Fruit fly (Drosophila melanogaster) whole organism, adult: ENCODE results near the gene CG42393.

Source experiments
- CG1620 ChIP-seq: fragments of 200-800 bp; sonication (Bioruptor generic); optimal IDR thresholded peaks from 2 replicates; lab custom pipeline; 2016; ENCODE audit warnings: missing biosample characterization, missing genetic modification characterization
- CG33017 ChIP-seq: fragments of 200-800 bp; sonication (Bioruptor generic); optimal IDR thresholded peaks from 2 replicates; lab custom pipeline; 2018; ENCODE audit warnings: missing biosample characterization, mild to moderate bottlenecking, missing genetic modification characterization, moderate library complexity
- CG5204 ChIP-seq: fragments of 200-800 bp; sonication (Bioruptor generic); optimal IDR thresholded peaks from 2 replicates; lab custom pipeline; 2016; ENCODE audit warnings: missing biosample characterization, missing genetic modification characterization
- CG7045 ChIP-seq: fragments of 200-800 bp; sonication (Bioruptor generic); optimal IDR thresholded peaks from 2 replicates; lab custom pipeline; 2017; ENCODE audit warnings: missing biosample characterization, mild to moderate bottlenecking, missing genetic modification characterization
- CG7101 ChIP-seq: fragments of 200-800 bp; sonication (Bioruptor generic); optimal IDR thresholded peaks from 2 replicates; lab custom pipeline; 2018; ENCODE audit warnings: missing biosample characterization, mild to moderate bottlenecking, missing genetic modification characterization, moderate library complexity
- Hr96 ChIP-seq: fragments of 200-800 bp; sonication (Bioruptor generic); optimal IDR thresholded peaks from 2 replicates; lab custom pipeline; 2016; ENCODE audit warnings: missing biosample characterization, missing genetic modification characterization
- Mnt ChIP-seq: fragments of 200-800 bp; sonication (Bioruptor generic); optimal IDR thresholded peaks from 2 replicates; lab custom pipeline; 2016; ENCODE audit warnings: missing biosample characterization, mild to moderate bottlenecking, missing genetic modification characterization
- bab1 ChIP-seq: fragments of 200-800 bp; sonication (Bioruptor generic); optimal IDR thresholded peaks from 3 replicates; lab custom pipeline; 2019; ENCODE audit warnings: missing biosample characterization, mild to moderate bottlenecking, missing genetic modification characterization, moderate library complexity
- kay ChIP-seq: fragments of 200-800 bp; sonication (Bioruptor generic); peaks from one replicate; lab custom pipeline; 2016; ENCODE audit warnings: missing biosample characterization, missing genetic modification characterization, borderline replicate concordance
- toe ChIP-seq: fragments of 200-800 bp; sonication (Bioruptor generic); optimal IDR thresholded peaks from 2 replicates; lab custom pipeline; 2016; ENCODE audit warnings: missing biosample characterization, missing genetic modification characterization

dm6 chr3L:18029546-18030300 is 12.8 kb upstream of the CG42393 start:
- TF ChIP-seq CG33017 (tag; lab: Kevin White, UChicago) = no peak
- TF ChIP-seq Mnt (GFP tag; lab: Kevin White, UChicago) = peak; percentile 4
- no peak for TF ChIP-seq kay (GFP tag; lab: Kevin White, UChicago)
- TF ChIP-seq toe (GFP tag; lab: Kevin White, UChicago) = no peak
- TF ChIP-seq CG1620 = no peak
- TF ChIP-seq bab1 (GFP tag; lab: Kevin White, UChicago) = no peak
- TF ChIP-seq CG5204 (GFP tag; lab: Kevin White, UChicago) = no peak
- peak; percentile 12 for TF ChIP-seq Hr96
- no peak for TF ChIP-seq CG7045 (GFP tag; lab: Kevin White, UChicago)
- TF ChIP-seq CG7101 = peak; percentile 47
